Fruit fly (Drosophila melanogaster) whole organism, embryonic: ENCODE measurements around the gene Sfxn2.
A peak's percentile ranks its signal among the peaks of the same experiment; 100 is the strongest.

ENCODE experiments used
- B-H2 ChIP-seq: fragments of 200-800 bp; sonication (Bioruptor generic); optimal IDR thresholded peaks from 2 replicates; lab custom pipeline; 2018; ENCODE audit warnings: missing biosample characterization, mild to moderate bottlenecking, missing genetic modification characterization
- CG11456 ChIP-seq: fragments of 200-800 bp; sonication (Bioruptor generic); IDR thresholded peaks from 3 replicates; pipeline ENCODE4 v1.3.6; 2022; ENCODE audit warnings: missing biosample characterization, missing genetic modification characterization
- CG13296 ChIP-seq: fragments of 200-800 bp; sonication (Bioruptor generic); optimal IDR thresholded peaks from 3 replicates; lab custom pipeline; 2018; ENCODE audit warnings: missing biosample characterization, mild to moderate bottlenecking, missing genetic modification characterization
- CG13624 ChIP-seq: fragments of 200-800 bp; sonication (Bioruptor generic); optimal IDR thresholded peaks from 2 replicates; lab custom pipeline; 2016; ENCODE audit warnings: missing biosample characterization, missing genetic modification characterization
- CG15011 ChIP-seq: fragments of 200-800 bp; sonication (Bioruptor generic); optimal IDR thresholded peaks from 3 replicates; lab custom pipeline; 2018; ENCODE audit warnings: missing biosample characterization, mild to moderate bottlenecking, missing genetic modification characterization
- CG15696 ChIP-seq: fragments of 200-800 bp; sonication (Bioruptor generic); optimal IDR thresholded peaks from 2 replicates; lab custom pipeline; 2019; ENCODE audit warnings: missing biosample characterization, mild to moderate bottlenecking, missing genetic modification characterization, moderate library complexity
- CG1603 ChIP-seq: fragments of 200-800 bp; sonication (Bioruptor generic); optimal IDR thresholded peaks from 2 replicates; lab custom pipeline; 2019; ENCODE audit warnings: missing biosample characterization, mild to moderate bottlenecking, missing genetic modification characterization, moderate library complexity
- CG1792 ChIP-seq: fragments of 200-800 bp; sonication (Bioruptor generic); optimal IDR thresholded peaks from 2 replicates; lab custom pipeline; 2016; ENCODE audit warnings: missing biosample characterization, missing genetic modification characterization
- CG18262 ChIP-seq: fragments of 200-800 bp; optimal IDR thresholded peaks from 3 replicates; lab custom pipeline; 2019; ENCODE audit warnings: missing biosample characterization, mild to moderate bottlenecking, missing genetic modification characterization, moderate library complexity
- CG1832 ChIP-seq: fragments of 200-800 bp; sonication (Bioruptor generic); optimal IDR thresholded peaks from 2 replicates; lab custom pipeline; 2017; ENCODE audit warnings: missing biosample characterization, mild to moderate bottlenecking, missing genetic modification characterization, inconsistent platforms
- CG18476 ChIP-seq: fragments of 200-800 bp; sonication (Bioruptor generic); optimal IDR thresholded peaks from 2 replicates; lab custom pipeline; 2016; ENCODE audit warnings: missing biosample characterization, mild to moderate bottlenecking, missing genetic modification characterization
- CG3163 ChIP-seq: fragments of 200-800 bp; sonication (Bioruptor generic); optimal IDR thresholded peaks from 3 replicates; lab custom pipeline; 2016; ENCODE audit warnings: missing biosample characterization, missing genetic modification characterization
- CG3847 ChIP-seq: fragments of 200-800 bp; sonication (Bioruptor generic); IDR thresholded peaks from 2 replicates; pipeline ENCODE4 v1.3.6; 2022; ENCODE audit warnings: missing biosample characterization, missing genetic modification characterization
- CG42726 ChIP-seq: fragments of 200-800 bp; sonication (Bioruptor generic); IDR thresholded peaks from 2 replicates; pipeline ENCODE4 v1.3.6; 2022; ENCODE audit warnings: missing biosample characterization, missing genetic modification characterization; ENCODE audit not compliant: partially characterized antibody
- CG4404 ChIP-seq: fragments of 200-800 bp; sonication (Bioruptor generic); IDR thresholded peaks from 2 replicates; pipeline ENCODE4 v1.3.6; 2022; ENCODE audit warnings: missing biosample characterization, missing genetic modification characterization
- CG6689 ChIP-seq: fragments of 200-800 bp; sonication (Bioruptor generic); IDR thresholded peaks from 2 replicates; pipeline ENCODE4 v1.3.6; 2022; ENCODE audit warnings: missing biosample characterization, missing genetic modification characterization
- CG7745 ChIP-seq: fragments of 200-800 bp; sonication (Bioruptor generic); optimal IDR thresholded peaks from 2 replicates; lab custom pipeline; 2018; ENCODE audit warnings: missing biosample characterization, mild to moderate bottlenecking, missing genetic modification characterization, moderate library complexity
- CG8359 ChIP-seq: fragments of 200-800 bp; sonication (Bioruptor generic); optimal IDR thresholded peaks from 2 replicates; lab custom pipeline; 2017; ENCODE audit warnings: missing biosample characterization, mild to moderate bottlenecking, missing genetic modification characterization, borderline replicate concordance
- CG8924 ChIP-seq: fragments of 200-800 bp; optimal IDR thresholded peaks from 3 replicates; lab custom pipeline; 2019; ENCODE audit warnings: missing biosample characterization, mild to moderate bottlenecking, missing genetic modification characterization, moderate library complexity
- CG9437 ChIP-seq: fragments of 200-800 bp; sonication (Bioruptor generic); optimal IDR thresholded peaks from 2 replicates; lab custom pipeline; 2018; ENCODE audit warnings: missing biosample characterization, mild to moderate bottlenecking, missing genetic modification characterization
- CG9609 ChIP-seq: fragments of 200-800 bp; sonication (Bioruptor generic); optimal IDR thresholded peaks from 3 replicates; lab custom pipeline; 2016; ENCODE audit warnings: missing biosample characterization, missing genetic modification characterization
- CG9727 ChIP-seq: fragments of 200-800 bp; sonication (Bioruptor generic); optimal IDR thresholded peaks from 3 replicates; lab custom pipeline; 2017; ENCODE audit warnings: missing biosample characterization, mild to moderate bottlenecking, missing genetic modification characterization
- Chrac-16 ChIP-seq: fragments of 200-800 bp; sonication (Bioruptor generic); optimal IDR thresholded peaks from 3 replicates; lab custom pipeline; 2016; ENCODE audit warnings: missing biosample characterization, missing genetic modification characterization
- HLHmδ ChIP-seq: fragments of 200-800 bp; sonication (Bioruptor generic); optimal IDR thresholded peaks from 2 replicates; lab custom pipeline; 2018; ENCODE audit warnings: missing biosample characterization, mild to moderate bottlenecking, missing genetic modification characterization, moderate library complexity
- Hmr ChIP-seq: fragments of 200-800 bp; sonication (Bioruptor generic); optimal IDR thresholded peaks from 3 replicates; lab custom pipeline; 2017; ENCODE audit warnings: mild to moderate bottlenecking, missing biosample characterization, missing genetic modification reagents, missing genetic modification characterization
- NC2β ChIP-seq: fragments of 200-800 bp; sonication (Bioruptor generic); optimal IDR thresholded peaks from 2 replicates; lab custom pipeline; 2016; ENCODE audit warnings: missing biosample characterization, missing genetic modification characterization
- Nf-YA ChIP-seq: fragments of 200-800 bp; sonication (Bioruptor generic); IDR thresholded peaks from 2 replicates; pipeline ENCODE4 v1.3.6; 2022; ENCODE audit warnings: missing biosample characterization, missing genetic modification characterization
- Nf-YC ChIP-seq: fragments of 200-800 bp; optimal IDR thresholded peaks from 3 replicates; lab custom pipeline; 2019; ENCODE audit warnings: missing biosample characterization, mild to moderate bottlenecking, missing genetic modification characterization, moderate library complexity
- Oli ChIP-seq: fragments of 200-800 bp; sonication (Bioruptor generic); optimal IDR thresholded peaks from 2 replicates; lab custom pipeline; 2018; ENCODE audit warnings: missing biosample characterization, mild to moderate bottlenecking, missing genetic modification characterization, moderate library complexity
- Pdp1 ChIP-seq, 2 experiments: fragments of 200-800 bp; sonication (Bioruptor generic); optimal IDR thresholded peaks; 3 replicates each; lab custom pipeline; 2016; ENCODE audit warnings: missing biosample characterization in 2 of 2, missing genetic modification characterization in 2 of 2, mild to moderate bottlenecking in 1 of 2, moderate library complexity in 1 of 2
- Rfx ChIP-seq: fragments of 200-800 bp; sonication (Bioruptor generic); IDR thresholded peaks from 2 replicates; pipeline ENCODE4 v1.3.6; 2022; ENCODE audit warnings: missing biosample characterization, missing genetic modification characterization
- Scr ChIP-seq: fragments of 200-800 bp; sonication (Bioruptor generic); IDR thresholded peaks from 2 replicates; pipeline ENCODE4 v1.3.6; 2022; ENCODE audit warnings: missing biosample characterization, missing genetic modification characterization; ENCODE audit not compliant: partially characterized antibody
- Sox100B ChIP-seq: fragments of 200-800 bp; sonication (Bioruptor generic); optimal IDR thresholded peaks from 3 replicates; lab custom pipeline; 2018; ENCODE audit warnings: missing biosample characterization, mild to moderate bottlenecking, missing genetic modification characterization
- abd-A ChIP-seq: fragments of 200-800 bp; sonication (Bioruptor generic); optimal IDR thresholded peaks from 3 replicates; lab custom pipeline; 2019; ENCODE audit warnings: missing biosample characterization, mild to moderate bottlenecking, missing genetic modification characterization, moderate library complexity
- dm ChIP-seq: fragments of 200-800 bp; sonication (Bioruptor generic); optimal IDR thresholded peaks from 3 replicates; lab custom pipeline; 2016; ENCODE audit warnings: missing biosample characterization, missing genetic modification characterization
- dmrt11E ChIP-seq: fragments of 200-800 bp; sonication (Bioruptor generic); optimal IDR thresholded peaks from 3 replicates; lab custom pipeline; 2018; ENCODE audit warnings: missing biosample characterization, mild to moderate bottlenecking, missing genetic modification characterization, moderate library complexity
- ewg ChIP-seq: fragments of 200-800 bp; sonication (Bioruptor generic); optimal IDR thresholded peaks from 3 replicates; lab custom pipeline; 2017; ENCODE audit warnings: mild to moderate bottlenecking, missing biosample characterization, missing genetic modification reagents, missing genetic modification characterization
- knrl ChIP-seq: fragments of 200-800 bp; sonication (Bioruptor generic); IDR thresholded peaks from 3 replicates; pipeline ENCODE4 v1.3.6; 2022; ENCODE audit warnings: missing biosample characterization, missing genetic modification characterization; ENCODE audit not compliant: partially characterized antibody
- lbe ChIP-seq: fragments of 200-800 bp; sonication (Bioruptor generic); optimal IDR thresholded peaks from 2 replicates; lab custom pipeline; 2016; ENCODE audit warnings: missing biosample characterization, mild to moderate bottlenecking, missing genetic modification characterization
- lmd ChIP-seq: fragments of 200-800 bp; sonication (Bioruptor generic); IDR thresholded peaks from 2 replicates; pipeline ENCODE4 v1.3.6; 2022; ENCODE audit warnings: missing biosample characterization, missing genetic modification characterization
- mam ChIP-seq: fragments of 200-800 bp; sonication (Bioruptor generic); optimal IDR thresholded peaks from 3 replicates; lab custom pipeline; 2016; ENCODE audit warnings: missing biosample characterization, missing genetic modification characterization
- pho ChIP-seq: fragments of 200-800 bp; sonication (Bioruptor generic); optimal IDR thresholded peaks from 2 replicates; lab custom pipeline; 2016; ENCODE audit warnings: missing biosample characterization, missing genetic modification characterization
- pum ChIP-seq: fragments of 200-800 bp; sonication (Bioruptor generic); optimal IDR thresholded peaks from 2 replicates; lab custom pipeline; 2016; ENCODE audit warnings: missing biosample characterization, missing genetic modification characterization
- seq ChIP-seq: fragments of 200-800 bp; sonication (Bioruptor generic); IDR thresholded peaks from 2 replicates; pipeline ENCODE4 v1.3.6; 2022; ENCODE audit warnings: missing biosample characterization, missing genetic modification characterization
- slbo ChIP-seq: fragments of 200-800 bp; sonication (Bioruptor generic); IDR thresholded peaks from 2 replicates; pipeline ENCODE4 v1.3.6; 2022; ENCODE audit warnings: missing biosample characterization, missing genetic modification characterization
- slp2 ChIP-seq: fragments of 200-800 bp; sonication (Bioruptor generic); optimal IDR thresholded peaks from 2 replicates; lab custom pipeline; 2016; ENCODE audit warnings: missing biosample characterization, missing genetic modification characterization
- trem ChIP-seq: fragments of 200-800 bp; optimal IDR thresholded peaks from 3 replicates; lab custom pipeline; 2019; ENCODE audit warnings: missing biosample characterization, mild to moderate bottlenecking, missing genetic modification characterization, moderate library complexity
- usp ChIP-seq: fragments of >200 bp; optimal IDR thresholded peaks from 2 replicates; lab custom pipeline; 2017; ENCODE audit warnings: missing biosample characterization, missing genetic modification characterization
- zfh1 ChIP-seq: fragments of 200-800 bp; sonication (Bioruptor generic); IDR thresholded peaks from 3 replicates; pipeline ENCODE4 v1.3.6; 2022; ENCODE audit warnings: missing biosample characterization, missing genetic modification characterization

Sfxn2 gene

DNA sequence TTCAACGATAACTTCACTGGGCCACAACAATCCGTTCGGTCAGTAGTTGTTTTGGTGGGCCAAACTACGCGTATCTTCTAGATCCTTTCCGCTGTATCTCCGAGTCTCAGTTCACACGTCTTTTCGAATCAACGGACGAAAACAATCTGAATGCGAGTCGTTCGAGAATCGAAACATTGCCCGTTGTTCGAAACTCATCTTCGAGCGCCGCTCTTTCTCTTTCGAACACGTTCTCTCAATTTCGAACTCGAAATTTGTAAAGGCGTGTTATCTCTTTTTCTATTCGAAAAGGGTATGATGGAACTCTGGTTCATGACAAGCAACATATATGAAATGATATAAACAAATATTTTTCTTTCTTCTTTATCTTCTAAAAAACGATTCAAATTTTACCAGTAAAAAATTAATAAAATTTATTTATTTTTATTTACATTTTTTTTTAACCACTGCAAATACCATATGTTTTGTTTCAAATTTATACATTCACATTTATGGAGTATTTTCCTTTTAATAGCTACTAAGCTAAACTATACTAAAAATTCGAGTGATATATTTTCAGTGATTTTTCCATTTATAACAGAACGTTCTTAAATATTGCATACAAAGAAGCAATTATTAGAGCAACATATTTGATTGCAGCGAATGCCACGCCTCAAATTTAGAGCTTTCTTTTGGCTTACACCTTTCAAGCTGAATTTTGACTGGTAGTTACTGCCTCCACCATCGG, 17.5 kb upstream of the Sfxn2 start, which contains the start of gene nkd (continued):
- TF ChIP-seq CG13296 (GFP tag; lab: Kevin White, UChicago) (peak; percentile 88), CG9609 (GFP tag; lab: Kevin White, UChicago) (peak; percentile 34), CG1603 (peak; percentile 32), ewg (GFP tag; lab: Kevin White, UChicago) (peak; percentile 60), HLHmδ (GFP tag; lab: Kevin White, UChicago) (peak; percentile 90), zfh1 (GFP tag; lab: Robert Waterston, UW) (peak; percentile 91), dmrt11E (tag; lab: Kevin White, UChicago) (peak; percentile 91), CG8924 (peak; percentile 92), lbe (peak; percentile 75), Sox100B (GFP tag; lab: Kevin White, UChicago) (peak; percentile 89), mam (peak; percentile 78), Chrac-16 (GFP tag; lab: Kevin White, UChicago) (peak; percentile 89), CG1832 (GFP tag; lab: Kevin White, UChicago) (no peak), CG9727 (GFP tag; lab: Kevin White, UChicago) (peak; percentile 84), Nf-YA (peak; percentile 84), slp2 (GFP tag; lab: Kevin White, UChicago) (peak; percentile 42), Nf-YC (tag; lab: Kevin White, UChicago) (peak; percentile 81), seq (peak; percentile 88), Oli (tag; lab: Kevin White, UChicago) (peak; percentile 90), pum (GFP tag; lab: Kevin White, UChicago) (peak; percentile 42), B-H2 (GFP tag; lab: Kevin White, UChicago) (peak; percentile 85), Rfx (peak; percentile 93), abd-A (tag; lab: Kevin White, UChicago) (peak; percentile 62), usp (GFP tag; lab: Kevin White, UChicago) (no peak), Pdp1 (GFP tag; optimal IDR thresholded peaks at IDR 0.05; lab: Kevin White, UChicago) (peak; percentile 65 to 81), pho (GFP tag; lab: Kevin White, UChicago) (peak; percentile 40), CG3163 (GFP tag; lab: Kevin White, UChicago) (peak; percentile 57), trem (tag; lab: Kevin White, UChicago) (peak; percentile 78), knrl (GFP tag; lab: Robert Waterston, UW) (no peak; the same call in 2 of the 3 replicates), CG6689 (GFP tag; lab: Robert Waterston, UW) (peak; percentile 91), lmd (GFP tag; lab: Robert Waterston, UW) (peak; percentile 86), CG8359 (GFP tag; lab: Kevin White, UChicago) (no peak), CG3847 (GFP tag; lab: Robert Waterston, UW) (peak; percentile 80), CG42726 (GFP tag; lab: Robert Waterston, UW) (peak; percentile 65; the same call in 1 of the 2 replicates), CG13624 (GFP tag; lab: Kevin White, UChicago) (peak; percentile 67), slbo (GFP tag; lab: Robert Waterston, UW) (peak; percentile 94), CG1792 (GFP tag; lab: Kevin White, UChicago) (peak; percentile 52), Scr (GFP tag; lab: Robert Waterston, UW) (peak; percentile 44), dm (GFP tag; lab: Kevin White, UChicago) (peak; percentile 40), Hmr (GFP tag; lab: Kevin White, UChicago) (peak; percentile 87), NC2β (GFP tag; lab: Kevin White, UChicago) (peak; percentile 5), CG9437 (GFP tag; lab: Kevin White, UChicago) (peak; percentile 85), CG15011 (GFP tag; lab: Kevin White, UChicago) (peak; percentile 18), CG15696 (peak; percentile 85), CG18476 (GFP tag; lab: Kevin White, UChicago) (peak; percentile 65), CG18262 (tag; lab: Kevin White, UChicago) (peak; percentile 95), CG4404 (GFP tag; lab: Robert Waterston, UW) (no peak), CG7745 (tag; lab: Kevin White, UChicago) (peak; percentile 55), CG11456 (GFP tag; lab: Robert Waterston, UW) (peak; percentile 86)
